Fruit fly (Drosophila melanogaster) whole organism, embryonic: ENCODE results near the gene Cyt-c1L.

Experiments used
- BEAF-32 ChIP-seq: fragments of 200-800 bp; sonication (Bioruptor generic); optimal IDR thresholded peaks from 3 replicates; lab custom pipeline; 2017; ENCODE audit warnings: missing biosample characterization, missing genetic modification characterization, mild to moderate bottlenecking, moderate library complexity, missing genetic modification reagents
- CG11093 ChIP-seq: fragments of 200-800 bp; sonication (Bioruptor generic); IDR thresholded peaks from 3 replicates; pipeline ENCODE4 v1.3.6; 2022; ENCODE audit warnings: missing biosample characterization, missing genetic modification characterization
- CG11247 ChIP-seq: fragments of 200-800 bp; sonication (Bioruptor generic); IDR thresholded peaks from 2 replicates; pipeline ENCODE4 v1.3.6; 2022; ENCODE audit warnings: missing biosample characterization, missing genetic modification characterization
- CG11504 ChIP-seq: fragments of 200-800 bp; sonication (Bioruptor generic); optimal IDR thresholded peaks from 3 replicates; lab custom pipeline; 2019; ENCODE audit warnings: missing biosample characterization, mild to moderate bottlenecking, missing genetic modification characterization, moderate library complexity
- CG11560 ChIP-seq: fragments of 200-800 bp; sonication (Bioruptor generic); IDR thresholded peaks from 3 replicates; pipeline ENCODE4 v1.3.6; 2022; ENCODE audit warnings: missing biosample characterization, missing genetic modification characterization
- CG11695 ChIP-seq: fragments of 200-800 bp; sonication (Bioruptor generic); IDR thresholded peaks from 3 replicates; pipeline ENCODE4 v1.3.6; 2022; ENCODE audit warnings: missing biosample characterization, missing genetic modification characterization
- CG11696 ChIP-seq: fragments of 200-800 bp; sonication (Bioruptor generic); IDR thresholded peaks from 2 replicates; pipeline ENCODE4 v1.3.6; 2022; ENCODE audit warnings: missing biosample characterization, missing genetic modification characterization
- CG12769 ChIP-seq: fragments of 200-800 bp; sonication (Bioruptor generic); optimal IDR thresholded peaks from 2 replicates; lab custom pipeline; 2019; ENCODE audit warnings: missing biosample characterization, mild to moderate bottlenecking, missing genetic modification characterization, moderate library complexity
- CG14965 ChIP-seq: fragments of 200-800 bp; sonication (Bioruptor generic); optimal IDR thresholded peaks from 2 replicates; lab custom pipeline; 2016; ENCODE audit warnings: missing biosample characterization, missing genetic modification characterization, borderline replicate concordance
- CG17359 ChIP-seq: fragments of 200-800 bp; sonication (Bioruptor generic); optimal IDR thresholded peaks from 3 replicates; lab custom pipeline; 2018; ENCODE audit warnings: missing biosample characterization, mild to moderate bottlenecking, missing genetic modification characterization, moderate library complexity
- CG17568 ChIP-seq: fragments of 200-800 bp; sonication (Bioruptor generic); optimal IDR thresholded peaks from 2 replicates; lab custom pipeline; 2018; ENCODE audit warnings: missing biosample characterization, mild to moderate bottlenecking, missing genetic modification characterization, moderate library complexity
- CG17802 ChIP-seq: fragments of 200-800 bp; sonication (Bioruptor generic); optimal IDR thresholded peaks from 2 replicates; lab custom pipeline; 2018; ENCODE audit warnings: missing biosample characterization, mild to moderate bottlenecking, missing genetic modification characterization, moderate library complexity
- CG17912 ChIP-seq: fragments of 200-800 bp; sonication (Bioruptor generic); optimal IDR thresholded peaks from 2 replicates; lab custom pipeline; 2018; ENCODE audit warnings: missing biosample characterization, mild to moderate bottlenecking, missing genetic modification characterization
- CG18262 ChIP-seq: fragments of 200-800 bp; optimal IDR thresholded peaks from 3 replicates; lab custom pipeline; 2019; ENCODE audit warnings: missing biosample characterization, mild to moderate bottlenecking, missing genetic modification characterization, moderate library complexity
- CG2116 ChIP-seq: fragments of 200-800 bp; sonication (Bioruptor generic); optimal IDR thresholded peaks from 3 replicates; lab custom pipeline; 2018; ENCODE audit warnings: missing biosample characterization, mild to moderate bottlenecking, missing genetic modification characterization
- CG31441 ChIP-seq: fragments of 200-800 bp; sonication (Bioruptor generic); IDR thresholded peaks from 2 replicates; pipeline ENCODE4 v1.3.6; 2022; ENCODE audit warnings: missing biosample characterization, missing genetic modification characterization
- CG33213 ChIP-seq: fragments of 200-800 bp; sonication (Bioruptor generic); optimal IDR thresholded peaks from 3 replicates; lab custom pipeline; 2016; ENCODE audit warnings: missing biosample characterization, missing genetic modification characterization
- CG42726 ChIP-seq: fragments of 200-800 bp; sonication (Bioruptor generic); IDR thresholded peaks from 2 replicates; pipeline ENCODE4 v1.3.6; 2022; ENCODE audit warnings: missing biosample characterization, missing genetic modification characterization; ENCODE audit not compliant: partially characterized antibody
- CG6689 ChIP-seq: fragments of 200-800 bp; sonication (Bioruptor generic); IDR thresholded peaks from 2 replicates; pipeline ENCODE4 v1.3.6; 2022; ENCODE audit warnings: missing biosample characterization, missing genetic modification characterization
- CG9609 ChIP-seq: fragments of 200-800 bp; sonication (Bioruptor generic); optimal IDR thresholded peaks from 3 replicates; lab custom pipeline; 2016; ENCODE audit warnings: missing biosample characterization, missing genetic modification characterization
- CG9797 ChIP-seq: fragments of 200-800 bp; sonication (Bioruptor generic); optimal IDR thresholded peaks from 3 replicates; lab custom pipeline; 2018; ENCODE audit warnings: missing biosample characterization, mild to moderate bottlenecking, missing genetic modification characterization
- Dip2 ChIP-seq: fragments of 200-800 bp; sonication (Bioruptor generic); IDR thresholded peaks from 2 replicates; pipeline ENCODE4 v1.3.6; 2022; ENCODE audit warnings: missing biosample characterization, missing genetic modification characterization
- Ets65A ChIP-seq: fragments of 200-800 bp; sonication (Bioruptor generic); peaks from one replicate; lab custom pipeline; 2016; ENCODE audit warnings: missing biosample characterization, missing genetic modification characterization
- Fer2 ChIP-seq: fragments of 200-800 bp; sonication (Bioruptor generic); optimal IDR thresholded peaks from 2 replicates; lab custom pipeline; 2018; ENCODE audit warnings: missing biosample characterization, mild to moderate bottlenecking, missing genetic modification characterization, moderate library complexity
- Lhr ChIP-seq: fragments of 200-800 bp; sonication (Bioruptor generic); optimal IDR thresholded peaks from 3 replicates; lab custom pipeline; 2017; ENCODE audit warnings: mild to moderate bottlenecking, missing biosample characterization, missing genetic modification reagents, missing genetic modification characterization
- MBD-R2 ChIP-seq: fragments of 200-800 bp; sonication (Bioruptor generic); IDR thresholded peaks from 2 replicates; pipeline ENCODE4 v1.3.6; 2022; ENCODE audit warnings: missing biosample characterization, missing genetic modification characterization
- MTF-1 ChIP-seq: fragments of 200-800 bp; sonication (Bioruptor generic); optimal IDR thresholded peaks from 2 replicates; lab custom pipeline; 2018; ENCODE audit warnings: missing biosample characterization, mild to moderate bottlenecking, missing genetic modification characterization, borderline replicate concordance
- Med ChIP-seq: fragments of 200-800 bp; sonication (Bioruptor generic); peaks from one replicate; lab custom pipeline; 2016; ENCODE audit warnings: missing biosample characterization, missing genetic modification characterization, mild to moderate bottlenecking, inconsistent platforms, moderate library complexity
- Mrtf ChIP-seq: fragments of 200-800 bp; sonication (Bioruptor generic); IDR thresholded peaks from 3 replicates; pipeline ENCODE4 v1.3.6; 2022; ENCODE audit warnings: missing biosample characterization, missing genetic modification characterization
- NfI ChIP-seq: fragments of 200-800 bp; sonication (Bioruptor generic); optimal IDR thresholded peaks from 3 replicates; lab custom pipeline; 2018; ENCODE audit warnings: missing biosample characterization, mild to moderate bottlenecking, missing genetic modification characterization, moderate library complexity
- Poxn ChIP-seq: fragments of 200-800 bp; sonication (Bioruptor generic); IDR thresholded peaks from 2 replicates; pipeline ENCODE4 v1.3.6; 2022; ENCODE audit warnings: missing biosample characterization, missing genetic modification characterization
- Rfx ChIP-seq: fragments of 200-800 bp; sonication (Bioruptor generic); IDR thresholded peaks from 2 replicates; pipeline ENCODE4 v1.3.6; 2022; ENCODE audit warnings: missing biosample characterization, missing genetic modification characterization
- Stat92E ChIP-seq, 3 experiments: fragments of >200 bp in 2 of 3; fragments of 200-800 bp in 1 of 3; sonication (Bioruptor generic) in 1 of 3; optimal IDR thresholded peaks; 2 replicates each; lab custom pipeline; 2017 to 2019; ENCODE audit warnings: missing biosample characterization in 3 of 3, missing genetic modification characterization in 3 of 3, mild to moderate bottlenecking in 1 of 3, moderate library complexity in 1 of 3
- ap ChIP-seq: fragments of 200-800 bp; sonication (Bioruptor generic); IDR thresholded peaks from 2 replicates; pipeline ENCODE4 v1.3.6; 2022; ENCODE audit warnings: missing biosample characterization, missing genetic modification characterization
- bigmax ChIP-seq: fragments of 200-800 bp; sonication (Bioruptor generic); optimal IDR thresholded peaks from 2 replicates; lab custom pipeline; 2018; ENCODE audit warnings: missing biosample characterization, mild to moderate bottlenecking, missing genetic modification characterization
- cas ChIP-seq: fragments of 200-800 bp; sonication (Bioruptor generic); IDR thresholded peaks from 2 replicates; pipeline ENCODE4 v1.3.6; 2022; ENCODE audit warnings: missing biosample characterization, missing genetic modification characterization
- caup ChIP-seq: fragments of 200-800 bp; sonication (Bioruptor generic); optimal IDR thresholded peaks from 3 replicates; lab custom pipeline; 2017; ENCODE audit warnings: missing biosample characterization, mild to moderate bottlenecking, missing genetic modification characterization, moderate library complexity; ENCODE audit not compliant: severe bottlenecking
- emc ChIP-seq: fragments of 200-800 bp; sonication (Bioruptor generic); optimal IDR thresholded peaks from 2 replicates; lab custom pipeline; 2016; ENCODE audit warnings: missing biosample characterization, missing genetic modification characterization
- fd64A ChIP-seq: fragments of 200-800 bp; sonication (Bioruptor generic); optimal IDR thresholded peaks from 3 replicates; lab custom pipeline; 2018; ENCODE audit warnings: missing biosample characterization, mild to moderate bottlenecking, missing genetic modification characterization
- inv ChIP-seq: fragments of 200-800 bp; sonication (Bioruptor generic); IDR thresholded peaks from 2 replicates; pipeline ENCODE4 v1.3.6; 2022; ENCODE audit warnings: missing biosample characterization, missing genetic modification characterization; ENCODE audit not compliant: partially characterized antibody
- mirr ChIP-seq: fragments of 200-800 bp; sonication (Bioruptor generic); optimal IDR thresholded peaks from 3 replicates; lab custom pipeline; 2018; ENCODE audit warnings: missing biosample characterization, mild to moderate bottlenecking, missing genetic modification characterization
- onecut ChIP-seq: fragments of 200-800 bp; sonication (Bioruptor generic); IDR thresholded peaks from 2 replicates; pipeline ENCODE4 v1.3.6; 2022; ENCODE audit warnings: missing biosample characterization, missing genetic modification characterization
- sqz ChIP-seq: fragments of 200-800 bp; sonication (Bioruptor generic); optimal IDR thresholded peaks from 3 replicates; lab custom pipeline; 2018; ENCODE audit warnings: missing biosample characterization, mild to moderate bottlenecking, missing genetic modification characterization
- ssp ChIP-seq: fragments of 200-800 bp; sonication (Bioruptor generic); IDR thresholded peaks from 2 replicates; pipeline ENCODE4 v1.3.6; 2022; ENCODE audit warnings: missing biosample characterization, missing genetic modification characterization
- tio ChIP-seq: fragments of 200-800 bp; sonication (Bioruptor generic); optimal IDR thresholded peaks from 2 replicates; lab custom pipeline; 2017; ENCODE audit warnings: missing biosample characterization, missing genetic modification characterization, inconsistent platforms
- tna ChIP-seq: fragments of 200-800 bp; sonication (Bioruptor generic); IDR thresholded peaks from 2 replicates; pipeline ENCODE4 v1.3.6; 2022; ENCODE audit warnings: missing biosample characterization, missing genetic modification characterization; ENCODE audit not compliant: partially characterized antibody
- trem ChIP-seq: fragments of 200-800 bp; optimal IDR thresholded peaks from 3 replicates; lab custom pipeline; 2019; ENCODE audit warnings: missing biosample characterization, mild to moderate bottlenecking, missing genetic modification characterization, moderate library complexity
- usp ChIP-seq: fragments of >200 bp; optimal IDR thresholded peaks from 2 replicates; lab custom pipeline; 2017; ENCODE audit warnings: missing biosample characterization, missing genetic modification characterization
- zen2 ChIP-seq: fragments of 200-800 bp; sonication (Bioruptor generic); IDR thresholded peaks from 3 replicates; pipeline ENCODE4 v1.3.6; 2022; ENCODE audit warnings: missing biosample characterization, missing genetic modification characterization; ENCODE audit not compliant: partially characterized antibody

Cyt-c1L gene

dm6 chr3R:29228745-29229448, 25.0 kb upstream of the Cyt-c1L start, which contains the start of gene Usp1 (continued):
- TF ChIP-seq CG2116 (GFP tag; lab: Kevin White, UChicago) = peak; percentile 97
- peak; percentile 83 for TF ChIP-seq Med (GFP tag; lab: Kevin White, UChicago)
- no peak for TF ChIP-seq CG18262 (tag; lab: Kevin White, UChicago)
- peak; percentile 18 for TF ChIP-seq mirr (GFP tag; lab: Kevin White, UChicago)
- no peak for TF ChIP-seq ap (GFP tag; lab: Robert Waterston, UW)
- peak; percentile 98 for TF ChIP-seq tna (GFP tag; lab: Robert Waterston, UW)
- no peak for TF ChIP-seq emc (GFP tag; lab: Kevin White, UChicago)
- no peak for TF ChIP-seq CG11504 (tag; lab: Kevin White, UChicago)
- no peak for TF ChIP-seq Dip2 (GFP tag; lab: Robert Waterston, UW)
- TF ChIP-seq CG17568 (GFP tag; lab: Kevin White, UChicago) = no peak
- TF ChIP-seq caup = no peak
- TF ChIP-seq CG11560 (tag; lab: Robert Waterston, UW) = peak; percentile 100
- peak; percentile 93 for TF ChIP-seq inv (GFP tag; lab: Robert Waterston, UW)
- no peak for TF ChIP-seq CG11093 (GFP tag; lab: Robert Waterston, UW)
- TF ChIP-seq MTF-1 (GFP tag; lab: Kevin White, UChicago) = no peak
- TF ChIP-seq CG11247 = no peak
- TF ChIP-seq NfI = no peak
- no peak for TF ChIP-seq CG12769 (tag; lab: Kevin White, UChicago)
- no peak for TF ChIP-seq tio
- peak; percentile 61; the same call in 1 of the 2 replicates for TF ChIP-seq onecut (GFP tag; lab: Robert Waterston, UW)
- TF ChIP-seq CG6689 (GFP tag; lab: Robert Waterston, UW) = no peak
- TF ChIP-seq Lhr (GFP tag; lab: Kevin White, UChicago) = peak; percentile 32
- TF ChIP-seq Fer2 (tag; lab: Kevin White, UChicago) = no peak
- no peak for TF ChIP-seq fd64A (GFP tag; lab: Kevin White, UChicago)
- no peak for TF ChIP-seq usp (GFP tag; lab: Kevin White, UChicago)
- no peak for TF ChIP-seq sqz (GFP tag; lab: Kevin White, UChicago)
- peak; percentile 53 for TF ChIP-seq MBD-R2 (GFP tag; lab: Robert Waterston, UW)
- no peak for TF ChIP-seq CG17912 (GFP tag; lab: Kevin White, UChicago)
- 0 out of 2 replicates have a peak, but pooled peaks have one; percentile 20 for TF ChIP-seq Rfx (GFP tag; lab: Robert Waterston, UW)
- TF ChIP-seq Mrtf (GFP tag; lab: Robert Waterston, UW) = no peak
- no peak for TF ChIP-seq CG17359
- TF ChIP-seq trem (tag; lab: Kevin White, UChicago) = peak; percentile 54
- TF ChIP-seq CG31441 = no peak
- TF ChIP-seq zen2 (GFP tag; lab: Robert Waterston, UW) = peak; percentile 94
- no peak for TF ChIP-seq Ets65A (GFP tag; lab: Kevin White, UChicago)
- TF ChIP-seq Stat92E (GFP tag; optimal IDR thresholded peaks at IDR 0.05; lab: Kevin White, UChicago) = peak in 1 of 3 experiments; percentile 42
- TF ChIP-seq Poxn (GFP tag; lab: Robert Waterston, UW) = no peak
- peak; percentile 95 for TF ChIP-seq CG42726 (GFP tag; lab: Robert Waterston, UW)
- TF ChIP-seq bigmax (GFP tag; lab: Kevin White, UChicago) = no peak
- TF ChIP-seq CG11696 (GFP tag; lab: Robert Waterston, UW) = no peak
- TF ChIP-seq CG9797 = peak; percentile 44
- no peak for TF ChIP-seq CG17802 (tag; lab: Kevin White, UChicago)
- TF ChIP-seq BEAF-32 (GFP tag; lab: Kevin White, UChicago) = peak; percentile 94
- TF ChIP-seq CG33213 (GFP tag; lab: Kevin White, UChicago) = peak; percentile 37
- no peak for TF ChIP-seq CG14965 (GFP tag; lab: Kevin White, UChicago)
- TF ChIP-seq cas (GFP tag; lab: Robert Waterston, UW) = no peak
- TF ChIP-seq ssp (GFP tag; lab: Robert Waterston, UW) = no peak
- peak; percentile 16 for TF ChIP-seq CG9609
- TF ChIP-seq CG11695 (GFP tag; lab: Robert Waterston, UW) = no peak
